Fruit fly (Drosophila melanogaster): ENCODE measurements around the gene daed.

Gene daed

DNA sequence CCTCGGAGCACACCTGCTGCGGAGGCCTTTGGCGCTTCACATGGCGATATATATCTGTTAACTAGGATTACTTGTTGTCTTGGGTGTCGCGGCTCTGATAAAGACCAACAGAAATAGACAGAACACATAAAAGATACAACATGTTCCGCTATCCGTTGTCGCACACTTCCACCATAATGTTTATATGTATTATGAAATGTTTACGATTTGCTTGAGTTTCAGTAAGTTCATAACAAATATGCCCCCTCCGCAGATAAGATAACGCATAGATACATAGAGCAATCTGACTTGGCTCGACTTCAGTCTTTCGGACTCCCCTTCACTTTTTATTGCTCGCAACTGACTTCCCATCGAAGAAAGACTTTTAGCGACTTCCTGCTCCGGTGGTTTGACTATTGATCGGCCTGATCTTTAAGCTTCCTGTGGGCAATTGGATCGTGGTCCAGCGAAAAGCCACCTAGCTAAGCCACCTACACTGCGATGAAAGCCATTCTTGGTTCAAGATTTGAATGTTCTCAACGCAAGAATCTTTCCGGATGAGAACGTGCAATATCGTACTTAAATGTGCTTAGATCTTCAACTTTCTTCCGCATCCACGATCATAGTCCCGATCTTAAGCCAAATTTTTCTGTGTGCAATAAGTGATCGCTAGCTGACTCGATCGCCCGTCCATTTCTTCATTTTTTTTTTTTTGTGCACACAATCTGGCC lies 47.8 kb downstream of the daed start:
- TF ChIP-seq CG6854 (GFP tag; optimal IDR thresholded peaks at IDR 0.05) (no peak), CG10669 (GFP tag; optimal IDR thresholded peaks at IDR 0.05) (peak; percentile 64), Lpt (GFP tag; optimal IDR thresholded peaks at IDR 0.05) (peak; percentile 81), CG32006 (GFP tag; optimal IDR thresholded peaks at IDR 0.05) (peak; percentile 88), CG4318 (GFP tag; optimal IDR thresholded peaks at IDR 0.05) (peak; percentile 79), CG3919 (GFP tag; optimal IDR thresholded peaks at IDR 0.05) (peak; percentile 81), acj6 (GFP tag; optimal IDR thresholded peaks at IDR 0.05) (peak; percentile 60), dsx (GFP tag; optimal IDR thresholded peaks at IDR 0.05; ENCODE audit: poor library complexity, severe bottlenecking) (peak; percentile 43), CG10631 (GFP tag; optimal IDR thresholded peaks at IDR 0.05) (peak; percentile 80), Gug (GFP tag; IDR thresholded peaks at IDR 0.05) (peak; percentile 79), CG15336 (GFP tag; IDR thresholded peaks at IDR 0.05) (peak; percentile 77), Ets96B (tag; optimal IDR thresholded peaks at IDR 0.05) (peak; percentile 75), Blimp-1 (GFP tag; optimal IDR thresholded peaks at IDR 0.05) (no peak), CG7368 (GFP tag; optimal IDR thresholded peaks at IDR 0.05) (peak; percentile 49), CG16779 (tag; optimal IDR thresholded peaks at IDR 0.05) (no peak), esn (GFP tag; optimal IDR thresholded peaks at IDR 0.05) (no peak), pdm3 (GFP tag; optimal IDR thresholded peaks at IDR 0.05) (peak; percentile 39), Hr4 (GFP tag; optimal IDR thresholded peaks at IDR 0.05) (peak; percentile 63), topi (GFP tag; optimal IDR thresholded peaks at IDR 0.05) (no peak), spab (GFP tag; optimal IDR thresholded peaks at IDR 0.05) (peak; percentile 59), salr (GFP tag; optimal IDR thresholded peaks at IDR 0.05) (peak; percentile 29 to 77), net (GFP tag; optimal IDR thresholded peaks at IDR 0.05) (peak; percentile 57), ss (GFP tag; optimal IDR thresholded peaks at IDR 0.05) (peak in 1 of 2 experiments; percentile 23), Sox14 (GFP tag; optimal IDR thresholded peaks at IDR 0.05) (peak; percentile 61), CG34406 (GFP tag; optimal IDR thresholded peaks at IDR 0.05) (peak; percentile 13), CG8632 (GFP tag; optimal IDR thresholded peaks at IDR 0.05) (peak; percentile 4), CG6276 (GFP tag; optimal IDR thresholded peaks at IDR 0.05) (peak; percentile 83), Eip93F (GFP tag; optimal IDR thresholded peaks at IDR 0.05) (no peak), eg (GFP tag; IDR thresholded peaks at IDR 0.05) (peak; percentile 81), lz (GFP tag; optimal IDR thresholded peaks at IDR 0.05) (peak; percentile 4), CG6792 (GFP tag; optimal IDR thresholded peaks at IDR 0.05) (no peak), CG11902 (GFP tag; optimal IDR thresholded peaks at IDR 0.05) (no peak), Eip78C (GFP tag) (peak; percentile 83), CG9139 (GFP tag; optimal IDR thresholded peaks at IDR 0.05) (no peak), CG3032 (tag; optimal IDR thresholded peaks at IDR 0.05) (peak; percentile 66), CG11762 (GFP tag; optimal IDR thresholded peaks at IDR 0.05; ENCODE audit: insufficient read depth) (peak; percentile 30), vri (GFP tag; optimal IDR thresholded peaks at IDR 0.05) (peak; percentile 69), Hr39 (GFP tag; optimal IDR thresholded peaks at IDR 0.05) (no peak), OdsH (GFP tag; optimal IDR thresholded peaks at IDR 0.05) (peak; percentile 44), fd59A (GFP tag; optimal IDR thresholded peaks at IDR 0.05) (peak; percentile 66), dac (GFP tag; optimal IDR thresholded peaks at IDR 0.05) (no peak), cyc (GFP tag; optimal IDR thresholded peaks at IDR 0.05) (no peak), CG6163 (GFP tag; IDR thresholded peaks at IDR 0.05) (peak; percentile 90), CG31627 (GFP tag; optimal IDR thresholded peaks at IDR 0.05) (no peak), CG8119 (GFP tag; IDR thresholded peaks at IDR 0.05) (peak; percentile 47; the same call in 2 of the 3 replicates), Sox102F (GFP tag; optimal IDR thresholded peaks at IDR 0.05) (no peak), Hr38 (GFP tag; optimal IDR thresholded peaks at IDR 0.05) (no peak), fd85E (GFP tag; optimal IDR thresholded peaks at IDR 0.05) (no peak), Sox15 (GFP tag; optimal IDR thresholded peaks at IDR 0.05) (no peak), CG1621 (tag; optimal IDR thresholded peaks at IDR 0.05) (peak; percentile 53), CG8319 (GFP tag; optimal IDR thresholded peaks at IDR 0.05) (peak; percentile 0)
